Worm (Caenorhabditis elegans) whole organism, dauer: ENCODE data around the gene F31D4.8.

ENCODE experiments used
- unc-62 ChIP-seq: sonication (generic microtip); optimal IDR thresholded peaks from 2 replicates; lab custom pipeline; 2017; ENCODE audit warnings: missing biosample characterization, missing genetic modification reagents, missing genetic modification characterization

F31D4.8 gene

DNA sequence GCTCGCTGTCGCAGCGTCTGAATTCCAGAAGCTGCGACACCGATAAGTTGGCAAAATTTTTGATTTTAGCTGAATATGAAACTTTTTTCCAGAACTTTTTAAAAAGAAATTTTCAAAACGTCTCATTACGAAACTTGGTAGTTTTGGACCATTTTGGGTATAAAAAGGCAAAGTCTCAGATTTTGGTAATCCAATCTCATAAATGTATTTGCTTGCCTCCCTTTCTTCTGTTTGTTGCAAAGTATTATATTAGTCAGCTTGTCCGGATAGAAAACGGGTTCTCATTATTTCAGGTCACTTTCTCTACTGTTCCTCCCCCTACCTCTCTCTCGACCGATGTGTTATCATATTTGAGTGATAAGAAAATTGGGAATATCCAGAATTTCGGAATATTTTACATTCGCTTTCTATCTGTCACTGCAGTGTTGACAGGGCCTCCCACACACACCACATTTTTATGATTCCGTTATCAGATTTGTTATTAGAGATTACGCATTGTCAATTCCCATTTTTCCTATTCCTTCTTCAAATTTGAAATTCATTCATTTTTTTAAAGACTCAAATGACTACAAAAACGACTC lies 14.6 kb downstream of the F31D4.8 start, which contains the start of gene F31D4.5:
Gene F31D4.5, plus strand, starts transcription at position 491 of the 581 bp plus-strand sequence.
- TF ChIP-seq unc-62 (GFP tag; lab: Kevin White, UChicago) = no peak

DNA sequence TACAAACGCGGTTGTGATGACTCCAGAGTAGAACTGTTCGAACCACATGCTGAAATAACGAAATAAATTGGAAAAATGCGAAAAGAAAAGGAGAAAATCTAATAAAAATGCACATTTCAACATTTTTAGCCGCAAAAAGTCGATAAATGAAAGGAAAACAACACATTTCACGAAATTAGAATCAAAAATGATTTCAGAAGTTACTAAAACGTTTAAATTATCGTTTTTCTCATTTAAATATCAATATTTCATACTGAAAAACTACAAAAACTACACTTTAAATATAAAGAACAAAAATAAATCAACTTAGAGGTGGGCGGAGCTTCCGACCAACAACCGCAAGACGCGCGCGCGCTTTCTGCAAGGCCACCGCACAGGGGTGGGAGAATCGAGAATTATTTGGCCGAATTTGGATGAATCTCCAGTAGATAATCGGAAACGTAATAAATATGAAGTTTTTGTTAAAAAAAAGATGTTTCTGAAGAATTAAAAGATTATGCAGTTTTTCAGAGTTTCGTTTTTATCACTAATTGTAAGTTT lies 16.3 kb downstream of the F31D4.8 start, which contains the start of gene ndua-1:
Gene ndua-1, minus strand, starts transcription at position 51 of the 540 bp plus-strand sequence.
- no peak for TF ChIP-seq unc-62 (GFP tag; lab: Kevin White, UChicago)

DNA sequence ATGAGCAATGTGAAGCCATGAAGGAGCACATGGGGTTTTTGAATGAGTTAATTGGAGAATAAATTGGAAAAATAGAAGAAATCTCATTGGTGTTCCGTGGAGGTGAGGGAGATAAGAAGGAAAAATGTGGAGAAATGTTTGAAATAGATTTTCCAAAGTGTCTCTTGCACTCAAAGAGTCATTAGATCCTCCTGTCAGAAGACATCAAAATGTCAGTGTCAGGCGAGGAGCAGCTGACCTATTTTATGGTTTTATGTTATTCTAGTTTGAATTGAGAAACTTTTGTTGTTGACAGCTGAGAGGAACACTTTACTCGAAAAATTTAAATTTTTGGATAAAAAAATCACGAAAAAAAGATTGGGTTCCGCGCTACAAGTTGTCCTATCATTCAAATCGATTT lies 17.6 kb downstream of the F31D4.8 start, which contains the start of gene clec-264:
Gene clec-264, minus strand, starts transcription at position 122 of the 400 bp plus-strand sequence.
- no peak for TF ChIP-seq unc-62 (GFP tag; lab: Kevin White, UChicago)

DNA sequence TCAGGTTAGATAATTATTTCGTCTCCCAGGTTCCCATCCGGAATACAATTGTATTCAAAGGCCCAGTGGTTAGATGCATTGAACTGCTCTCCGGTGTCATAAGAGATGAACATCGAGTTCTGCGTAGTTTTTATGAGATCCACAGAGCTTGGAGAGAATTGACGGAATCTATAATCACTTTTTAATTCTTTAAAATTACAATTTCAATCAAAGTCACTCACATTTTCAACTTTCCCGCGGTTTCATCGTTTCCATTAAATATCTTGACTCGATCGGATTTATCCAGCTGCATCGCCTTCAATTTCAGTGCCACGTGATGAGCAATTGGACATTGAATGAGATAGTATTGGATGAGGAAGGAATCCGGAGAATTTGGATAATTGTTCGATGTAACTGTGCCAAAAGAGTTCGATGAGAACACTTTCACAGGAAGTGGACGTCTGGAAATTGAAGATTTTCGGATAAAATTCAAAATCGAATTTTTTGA lies 20.4 kb downstream of the F31D4.8 start:
- no peak for TF ChIP-seq unc-62 (GFP tag; lab: Kevin White, UChicago)

DNA sequence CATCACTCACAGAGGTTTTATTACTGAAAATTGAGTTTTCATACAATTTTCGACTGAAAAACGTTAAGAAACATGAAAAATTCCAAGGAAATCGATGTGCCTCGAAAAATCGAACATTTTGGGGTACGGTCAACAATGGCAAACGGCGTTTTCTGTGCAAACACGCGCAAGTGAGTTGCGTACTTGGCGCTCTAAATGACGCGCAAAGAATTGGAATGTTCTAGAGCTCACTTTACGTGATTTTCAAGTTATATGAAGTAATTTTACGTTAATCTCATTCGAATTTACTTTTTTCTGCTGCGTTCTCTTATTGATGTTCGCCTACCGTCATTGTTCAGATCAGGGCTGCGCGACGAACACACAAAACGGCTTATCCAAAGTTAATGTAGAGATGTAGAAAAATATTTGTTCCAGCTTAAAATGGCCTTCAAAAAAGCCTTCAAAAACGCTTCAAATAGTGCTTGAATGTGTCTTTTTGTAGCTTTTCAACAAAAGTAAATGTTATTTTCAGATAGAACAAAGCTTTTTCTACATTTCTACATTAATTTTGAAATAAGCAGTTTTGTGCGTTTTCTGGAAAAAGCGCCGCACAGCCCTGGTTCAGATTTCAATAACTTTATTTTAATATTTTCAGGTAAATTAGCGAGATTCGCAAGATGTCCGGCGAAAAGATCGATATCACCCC lies 22.6 kb downstream of the F31D4.8 start, which contains the start of the genes F31D4.2 and fkb-6:
Gene F31D4.2, minus strand, starts transcription at position 23 of the 685 bp plus-strand sequence.
Gene fkb-6, plus strand, starts transcription at position 635 of the 685 bp plus-strand sequence.
- TF ChIP-seq unc-62 (GFP tag; lab: Kevin White, UChicago) = no peak

DNA sequence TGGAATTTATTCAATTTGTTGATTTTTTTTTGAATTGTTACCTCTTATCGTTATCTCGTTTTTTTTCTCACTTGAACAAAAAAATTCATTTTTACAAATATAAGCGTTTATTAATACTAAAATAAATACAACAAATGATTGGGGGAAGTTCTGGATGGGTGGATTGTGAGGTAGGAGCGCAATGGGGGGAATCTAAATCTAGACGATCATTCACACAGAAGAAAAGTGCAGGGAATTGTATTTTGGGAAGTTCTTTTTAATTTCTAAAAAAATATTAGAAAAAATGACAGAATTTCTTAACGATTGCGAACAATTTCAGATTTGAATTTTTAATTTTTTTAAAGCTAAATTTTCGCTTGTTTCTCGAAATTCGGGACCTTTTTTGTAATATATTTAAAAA lies 26.7 kb downstream of the F31D4.8 start:
- TF ChIP-seq unc-62 (GFP tag; lab: Kevin White, UChicago) = no peak

DNA sequence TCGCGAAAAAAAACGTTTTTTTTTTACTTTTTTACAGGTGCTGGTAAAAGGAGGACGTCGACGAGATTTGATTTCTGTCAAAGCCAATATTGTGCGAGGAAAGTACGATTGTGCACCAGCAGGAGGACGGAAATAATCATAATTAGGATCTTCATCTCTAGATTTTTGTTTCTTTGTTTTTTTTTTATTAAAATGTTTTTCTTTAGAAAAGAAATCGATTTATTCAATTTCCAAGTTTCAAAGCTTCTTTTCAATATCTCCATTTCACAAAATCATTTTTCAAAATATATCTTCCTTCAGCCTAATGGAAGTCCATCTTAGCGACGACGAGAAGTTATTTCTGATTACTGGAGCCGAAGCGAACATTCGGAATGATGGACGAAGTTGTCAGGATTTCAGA lies 29.7 kb downstream of the F31D4.8 start, which contains the start of gene exos-7:
Gene exos-7, plus strand, starts transcription at position 301 of the 400 bp plus-strand sequence.
- TF ChIP-seq unc-62 (GFP tag; lab: Kevin White, UChicago) = no peak

DNA sequence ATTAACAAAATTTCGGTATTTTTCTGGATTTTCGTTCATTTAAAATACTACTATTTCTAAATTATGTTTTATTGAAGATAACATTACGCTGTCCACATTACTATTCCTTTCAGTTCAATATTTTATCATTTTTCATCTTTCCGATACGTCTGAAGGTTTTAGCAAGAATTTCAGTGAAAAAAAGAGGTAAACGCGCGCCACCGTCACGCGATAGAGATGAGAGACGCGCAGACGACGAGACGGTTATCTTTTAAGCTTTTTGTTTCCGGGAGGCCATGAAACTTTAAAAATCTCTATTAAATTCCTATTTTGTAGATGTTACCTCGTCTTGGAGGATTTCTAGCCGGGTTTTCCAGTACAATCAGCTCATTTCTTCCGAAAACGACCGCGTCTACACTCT lies 30.5 kb downstream of the F31D4.8 start, which contains the start of gene mrps-12:
Gene mrps-12, plus strand, starts transcription at position 316 of the 400 bp plus-strand sequence.
- no peak for TF ChIP-seq unc-62 (GFP tag; lab: Kevin White, UChicago)

DNA sequence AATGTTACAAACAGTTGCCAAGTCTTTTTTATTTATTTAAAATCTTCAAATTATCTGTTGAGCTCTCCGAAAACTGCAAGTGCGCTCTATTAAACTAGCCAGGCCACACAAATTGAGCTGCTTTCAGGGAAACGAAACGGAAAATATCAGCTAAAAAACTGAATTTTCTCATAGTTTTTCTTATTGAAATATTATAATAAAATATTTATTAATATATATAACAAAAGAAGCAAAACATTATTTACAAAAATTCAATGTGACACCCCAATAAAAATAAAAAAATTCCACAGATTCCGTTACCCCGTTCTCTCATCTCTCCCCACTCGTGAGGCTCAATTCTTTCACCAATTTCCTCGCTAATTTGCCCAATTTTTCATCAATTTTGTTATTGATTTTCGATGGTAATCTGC lies 35.7 kb downstream of the F31D4.8 start:
- no peak for TF ChIP-seq unc-62 (GFP tag; lab: Kevin White, UChicago)

DNA sequence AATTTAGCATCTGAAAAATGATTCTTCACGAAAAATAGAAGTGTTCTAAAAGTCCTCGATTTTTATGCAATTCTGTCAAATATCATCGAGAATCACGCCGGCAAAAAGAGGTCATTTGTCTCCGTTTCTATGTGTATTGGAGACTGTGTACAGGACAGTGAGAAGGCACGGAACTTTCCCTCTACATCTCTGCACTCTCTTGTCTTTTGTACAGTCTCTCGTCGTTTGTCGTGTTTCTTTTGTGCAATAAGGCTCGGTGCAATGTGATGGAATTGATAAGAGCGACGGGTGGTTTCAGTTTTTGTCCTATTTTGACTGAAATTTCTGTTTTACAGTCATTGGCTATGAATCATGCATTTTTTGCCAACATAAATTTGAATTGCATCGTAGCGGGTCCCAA lies 36.4 kb downstream of the F31D4.8 start:
- no peak for TF ChIP-seq unc-62 (GFP tag; lab: Kevin White, UChicago)

DNA sequence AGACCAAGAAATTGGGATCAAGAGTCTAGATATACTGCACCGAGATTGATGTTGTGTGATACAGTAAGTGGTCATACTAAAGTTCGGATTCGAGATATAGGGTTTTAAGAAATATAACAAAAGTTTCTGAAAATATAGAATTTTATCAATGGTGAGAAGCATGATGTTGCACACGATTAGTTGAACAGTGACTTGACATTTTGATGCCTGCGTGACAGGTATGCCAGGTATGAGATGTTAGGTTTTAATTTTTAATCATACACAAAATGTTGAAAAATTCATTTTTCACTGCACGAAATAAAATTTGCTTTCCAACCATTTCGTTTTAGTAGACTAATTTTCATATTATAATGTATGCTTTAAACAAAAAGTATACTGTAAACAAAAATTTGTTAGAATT lies 37.8 kb downstream of the F31D4.8 start:
- no peak for TF ChIP-seq unc-62 (GFP tag; lab: Kevin White, UChicago)

DNA sequence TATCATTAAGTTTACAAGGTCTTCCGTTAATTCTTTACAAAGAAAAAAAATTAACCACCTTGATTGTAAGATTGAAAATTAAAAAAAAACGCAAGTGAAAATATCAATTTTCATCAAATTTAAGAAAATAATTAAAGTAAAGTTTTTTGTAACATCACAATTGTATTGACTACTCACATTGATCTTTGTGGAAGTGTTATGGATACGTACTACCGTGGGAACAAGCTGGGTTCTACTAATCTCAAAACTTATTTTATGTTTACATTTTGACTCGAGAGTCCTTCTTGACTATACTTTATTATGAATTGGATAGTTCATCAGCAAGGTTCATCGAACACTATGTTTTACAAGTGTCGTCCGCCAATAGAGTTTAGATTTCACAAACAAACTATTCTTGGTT lies 38.7 kb downstream of the F31D4.8 start, which contains the start of gene num-1:
Gene num-1, plus strand, starts transcription at position 301 of the 400 bp plus-strand sequence.
- no peak for TF ChIP-seq unc-62 (GFP tag; lab: Kevin White, UChicago)

DNA sequence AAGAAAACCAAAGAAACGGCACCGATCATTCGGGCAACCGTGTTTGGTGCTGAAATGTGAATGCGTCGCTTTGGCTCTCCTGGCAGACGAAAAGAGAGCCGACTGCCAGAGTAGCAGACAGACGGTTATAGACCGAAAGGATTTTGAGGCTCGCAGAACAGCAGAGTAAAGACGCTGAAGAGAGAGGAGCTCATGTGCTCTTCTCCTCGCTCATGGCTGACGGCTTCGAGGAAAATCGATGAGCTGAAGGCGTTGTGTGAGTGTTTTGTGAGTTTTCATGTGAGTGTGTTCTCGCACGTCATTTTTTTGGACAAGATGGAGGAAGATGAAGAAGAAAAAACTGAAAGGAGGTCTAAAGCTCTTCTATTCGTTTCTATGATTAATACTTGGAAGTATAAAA lies 39.4 kb downstream of the F31D4.8 start, which contains the start of gene sbt-1:
Gene sbt-1, minus strand, starts transcription at position 62 of the 400 bp plus-strand sequence.
- no peak for TF ChIP-seq unc-62 (GFP tag; lab: Kevin White, UChicago)

DNA sequence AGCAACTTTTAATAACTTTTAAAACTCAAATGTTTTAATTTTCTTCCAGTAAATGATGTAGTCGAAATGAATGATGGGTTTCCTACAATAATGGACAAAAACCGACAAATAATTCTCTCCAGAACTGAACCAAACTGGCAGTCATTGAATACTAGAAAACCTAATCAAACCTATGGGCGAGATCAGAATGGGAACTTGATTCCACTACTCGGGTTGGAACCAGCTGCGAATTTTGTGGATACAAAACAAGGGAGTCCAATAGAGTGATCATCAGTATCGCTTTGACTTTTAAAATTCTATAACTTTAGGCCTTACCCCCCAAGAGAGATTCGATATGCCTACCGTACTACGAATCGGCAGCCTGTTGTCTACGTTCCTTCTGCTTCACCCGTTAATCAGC lies 41.6 kb downstream of the F31D4.8 start:
- TF ChIP-seq unc-62 (GFP tag; lab: Kevin White, UChicago) = no peak

DNA sequence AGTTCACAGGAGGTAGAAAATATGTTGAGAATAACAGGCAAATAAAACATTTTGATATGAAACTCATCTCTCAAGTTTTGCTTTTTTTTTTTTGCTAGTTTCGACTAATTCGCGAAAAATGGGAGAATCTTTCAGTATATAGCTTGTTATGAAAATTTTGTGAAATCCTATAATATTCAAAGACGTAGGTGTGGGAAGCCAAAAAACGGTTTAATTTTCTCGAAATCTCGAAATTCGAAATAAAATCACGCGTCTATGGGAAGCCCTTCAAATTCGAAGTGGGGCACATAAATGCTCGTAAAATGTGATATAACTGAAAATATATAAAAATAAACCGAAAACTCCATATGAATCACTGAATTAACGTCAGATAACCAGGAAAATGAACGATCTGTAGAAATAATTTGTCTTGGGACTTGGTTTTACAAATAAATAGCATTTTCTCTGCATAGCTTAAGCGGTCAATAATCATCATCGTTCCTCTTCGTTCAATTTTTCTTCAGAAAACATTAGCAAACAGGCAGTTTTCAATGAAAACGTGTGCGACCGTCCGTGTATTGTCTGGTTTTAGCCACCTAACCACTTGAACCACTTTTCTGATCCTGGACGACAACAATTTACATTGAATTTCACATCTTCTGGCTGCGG lies 43.1 kb downstream of the F31D4.8 start, which contains the start of the genes gcy-22 and grl-14:
Gene gcy-22, minus strand, starts transcription at position 101 of the 648 bp plus-strand sequence.
Gene grl-14, plus strand, starts transcription at position 598 of the 648 bp plus-strand sequence.
- no peak for TF ChIP-seq unc-62 (GFP tag; lab: Kevin White, UChicago)
